Worm (Caenorhabditis elegans): ENCODE measurements around the gene F10E7.6.

DNA sequence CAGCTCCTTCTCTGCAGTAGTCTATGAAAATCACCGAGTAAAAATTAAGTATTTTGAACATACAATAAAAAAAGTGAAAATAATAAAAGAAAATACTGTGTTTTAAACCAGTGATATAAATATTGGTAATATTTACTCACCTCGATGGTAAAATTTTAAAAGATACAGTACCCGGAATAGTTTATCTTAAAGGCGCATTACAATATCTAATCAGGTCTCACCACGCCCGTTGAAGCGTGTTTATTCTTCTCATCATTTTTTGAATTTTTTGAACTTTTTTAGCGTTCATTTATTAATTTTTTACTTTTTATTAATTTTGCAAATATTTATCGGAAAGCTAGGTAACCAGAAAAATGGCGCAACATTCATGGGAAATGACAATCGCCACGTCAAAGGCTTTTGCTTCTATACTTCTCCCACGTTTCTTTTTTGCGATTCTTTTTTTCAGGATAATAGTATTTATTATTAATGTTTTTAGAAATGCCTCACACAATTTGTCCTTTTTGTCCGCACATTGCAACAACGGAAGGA, 8.9 kb downstream of the F10E7.6 start, which contains the start of gene F10E7.2:
- TF ChIP-seq lsy-2 (tag; optimal IDR thresholded peaks at IDR 0.05) (no peak), nhr-23 (tag; optimal IDR thresholded peaks at IDR 0.05) (no peak), mdl-1 (tag; optimal IDR thresholded peaks at IDR 0.05) (no peak), fos-1 (tag; optimal IDR thresholded peaks at IDR 0.05) (no peak), gmeb-1 (tag; optimal IDR thresholded peaks at IDR 0.05) (no peak)

All from whole organism, L2 larva.